Worm (Caenorhabditis elegans): ENCODE results near the gene clhm-1.

The clhm-1 gene

ce11 chrII:6820278-6820971 is 50.4 kb downstream of the clhm-1 start:
- TF ChIP-seq mdl-1 (tag; optimal IDR thresholded peaks at IDR 0.05): no peak
- TF ChIP-seq C34F6.9 (tag; optimal IDR thresholded peaks at IDR 0.05): no peak
- TF ChIP-seq nhr-23 (tag; optimal IDR thresholded peaks at IDR 0.05): no peak
- peak in 1 of 2 experiments; percentile 20 for TF ChIP-seq lsy-2 (tag; optimal IDR thresholded peaks at IDR 0.05)
- peak; percentile 2 for TF ChIP-seq sma-9 (GFP tag; optimal IDR thresholded peaks at IDR 0.05)
- TF ChIP-seq sma-9 (tag; optimal IDR thresholded peaks at IDR 0.05): no peak
- peak; percentile 19 for TF ChIP-seq mab-5 (tag; optimal IDR thresholded peaks at IDR 0.05)

All from whole organism, L2 larva.